Worm (Caenorhabditis elegans) whole organism, midembryonic: ENCODE results near the gene rps-23.

Source experiments
- T22C8.4 ChIP-seq: fragments of 200-800 bp; sonication (Bioruptor generic); IDR thresholded peaks from 2 replicates; pipeline ENCODE4 v1.3.6; 2022; ENCODE audit warnings: missing genetic modification characterization, missing compliant biosample characterization
- cog-1 ChIP-seq: sonication (generic microtip); optimal IDR thresholded peaks from 2 replicates; lab custom pipeline; 2016; ENCODE audit warnings: missing genetic modification characterization, missing compliant biosample characterization
- flt-1 ChIP-seq: fragments of 200-800 bp; sonication (Bioruptor generic); IDR thresholded peaks from 2 replicates; pipeline ENCODE4 v1.3.6; 2022; ENCODE audit warnings: missing genetic modification characterization, missing compliant biosample characterization
- klf-2 ChIP-seq: fragments of 200-800 bp; sonication (Bioruptor generic); conservative IDR thresholded peaks from 2 replicates; pipeline ENCODE4 v1.3.6; 2022; ENCODE audit warnings: missing genetic modification reagents, missing genetic modification characterization, missing compliant biosample characterization
- med-1 ChIP-seq: sonication (generic microtip); optimal IDR thresholded peaks from 2 replicates; lab custom pipeline; 2017; ENCODE audit warnings: missing genetic modification characterization, mild to moderate bottlenecking, missing compliant biosample characterization, antibody characterized with exemption, missing genetic modification reagents; ENCODE audit not compliant: insufficient read depth
- ref-1 ChIP-seq: fragments of 200-800 bp; sonication (Bioruptor generic); conservative IDR thresholded peaks from 2 replicates; pipeline ENCODE4 v1.3.6; 2022; ENCODE audit warnings: missing genetic modification reagents, missing genetic modification characterization, missing compliant biosample characterization
- tab-1 ChIP-seq: fragments of 200-800 bp; sonication (Bioruptor generic); IDR thresholded peaks from 2 replicates; pipeline ENCODE4 v1.3.6; 2022; ENCODE audit warnings: missing genetic modification characterization, missing compliant biosample characterization
- ztf-23 ChIP-seq: fragments of 200-800 bp; sonication (Bioruptor generic); IDR thresholded peaks from 2 replicates; pipeline ENCODE4 v1.3.6; 2022; ENCODE audit warnings: missing genetic modification reagents, missing genetic modification characterization, missing compliant biosample characterization
- ztf-29 ChIP-seq: fragments of 200-800 bp; sonication (Bioruptor generic); IDR thresholded peaks from 2 replicates; pipeline ENCODE4 v1.3.6; 2022; ENCODE audit warnings: missing genetic modification reagents, missing genetic modification characterization, missing compliant biosample characterization

The rps-23 gene

DNA sequence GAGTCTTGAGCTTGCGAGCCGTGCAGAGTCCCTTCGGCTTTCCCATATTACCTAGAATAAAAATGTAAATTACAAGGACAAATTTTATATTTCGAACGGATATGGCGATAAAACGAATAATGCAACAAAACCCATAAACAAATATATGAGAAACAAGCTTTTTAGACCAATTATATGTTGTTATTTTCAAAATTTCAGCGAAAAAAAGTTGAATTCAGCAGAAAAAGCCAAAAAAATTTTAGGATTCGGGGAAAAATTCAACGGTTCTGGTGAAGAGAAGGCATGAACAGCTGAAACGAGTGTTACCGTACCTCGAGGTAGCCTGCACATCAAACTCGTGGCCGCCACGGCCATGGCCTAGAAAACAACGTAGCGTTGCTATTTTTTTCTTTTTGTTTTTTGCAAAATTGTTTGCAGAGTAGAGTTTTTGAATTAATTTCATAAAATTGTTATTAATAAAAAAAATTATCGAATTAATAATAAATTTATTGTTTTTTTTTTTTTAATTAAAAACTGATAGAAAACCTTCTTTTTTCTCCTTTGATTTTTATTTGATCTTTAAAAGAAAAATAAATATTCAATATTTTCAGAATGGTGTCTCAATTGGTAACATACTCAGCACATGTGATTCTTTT is at the start of gene rps-23, which contains the start of gene dpm-3:
Gene rps-23 (minus strand): TSS at position 51 of the 635 bp plus-strand sequence.
Gene dpm-3 (plus strand): TSS at position 585 of the 635 bp plus-strand sequence.
- TF ChIP-seq cog-1 (tag; lab: Kevin White, UChicago) = peak; percentile 60
- TF ChIP-seq ref-1 (GFP tag; lab: Robert Waterston, UW) = no peak
- TF ChIP-seq T22C8.4 (GFP tag; lab: Robert Waterston, UW) = no peak
- peak; percentile 64; the same call in 1 of the 2 replicates for TF ChIP-seq klf-2
- TF ChIP-seq flt-1 (GFP tag; lab: Robert Waterston, UW) = peak; percentile 87
- TF ChIP-seq med-1 (GFP tag; lab: Kevin White, UChicago) = no peak
- peak; percentile 83 for TF ChIP-seq ztf-23 (GFP tag; lab: Robert Waterston, UW)
- TF ChIP-seq ztf-29 (GFP tag; lab: Robert Waterston, UW) = 0 out of 2 replicates have a peak, but pooled peaks have one; percentile 8
- TF ChIP-seq tab-1 (GFP tag; lab: Robert Waterston, UW) = 0 out of 2 replicates have a peak, but pooled peaks have one; percentile 43

DNA sequence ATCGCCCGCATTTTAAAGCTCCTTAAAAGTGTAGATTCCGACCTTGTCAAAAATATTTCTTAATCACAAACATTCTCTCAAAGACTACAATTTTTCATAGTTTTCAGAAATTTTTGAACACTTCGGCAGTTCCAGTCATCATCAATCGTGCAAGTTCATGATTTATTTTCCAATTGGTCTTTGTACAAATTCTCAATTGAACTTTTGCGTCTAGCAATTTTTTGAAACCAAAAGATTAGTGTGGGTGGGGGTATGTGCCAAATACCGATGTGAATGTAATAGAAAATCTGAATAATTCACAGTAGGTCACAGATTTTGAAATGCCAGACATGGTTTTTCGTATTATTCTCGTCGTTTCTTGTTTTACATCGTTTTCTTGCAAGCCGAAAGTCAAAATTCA is 47.5 kb upstream of the rps-23 start, which contains the start of gene clec-185:
Gene clec-185 (plus strand): TSS at position 301 of the 400 bp plus-strand sequence.
- no peak for TF ChIP-seq ztf-29 (GFP tag; lab: Robert Waterston, UW)
- TF ChIP-seq T22C8.4 (GFP tag; lab: Robert Waterston, UW) = no peak
- no peak for TF ChIP-seq ztf-23 (GFP tag; lab: Robert Waterston, UW)
- no peak for TF ChIP-seq flt-1 (GFP tag; lab: Robert Waterston, UW)
- no peak for TF ChIP-seq klf-2
- no peak for TF ChIP-seq med-1 (GFP tag; lab: Kevin White, UChicago)
- no peak for TF ChIP-seq ref-1 (GFP tag; lab: Robert Waterston, UW)
- no peak for TF ChIP-seq tab-1 (GFP tag; lab: Robert Waterston, UW)
- no peak for TF ChIP-seq cog-1 (tag; lab: Kevin White, UChicago)

DNA sequence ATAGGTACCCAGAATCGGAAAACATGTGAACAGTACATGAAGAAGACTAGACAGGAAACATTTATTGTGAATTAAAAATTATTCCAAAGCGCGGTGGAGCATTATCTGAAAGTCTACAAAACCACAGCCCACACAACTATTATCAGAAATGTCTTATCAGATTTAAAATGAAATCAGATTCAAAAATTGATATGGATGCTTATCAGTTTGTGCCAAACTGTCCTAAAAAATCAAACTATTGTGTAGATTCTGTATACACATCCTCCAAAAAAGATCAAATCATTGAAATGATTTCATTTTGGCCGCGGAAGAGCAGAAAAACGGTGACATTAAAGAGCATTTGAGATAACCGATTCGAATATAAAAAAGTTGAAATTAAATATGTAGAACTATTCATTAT is 44.6 kb upstream of the rps-23 start, which contains the start of gene irg-4:
Gene irg-4 (plus strand): TSS at position 392 of the 400 bp plus-strand sequence.
- TF ChIP-seq klf-2 (no peak), ztf-29 (GFP tag; lab: Robert Waterston, UW) (no peak), tab-1 (GFP tag; lab: Robert Waterston, UW) (no peak), ztf-23 (GFP tag; lab: Robert Waterston, UW) (no peak), med-1 (GFP tag; lab: Kevin White, UChicago) (no peak), flt-1 (GFP tag; lab: Robert Waterston, UW) (no peak), T22C8.4 (GFP tag; lab: Robert Waterston, UW) (no peak), ref-1 (GFP tag; lab: Robert Waterston, UW) (no peak), cog-1 (tag; lab: Kevin White, UChicago) (no peak)

DNA sequence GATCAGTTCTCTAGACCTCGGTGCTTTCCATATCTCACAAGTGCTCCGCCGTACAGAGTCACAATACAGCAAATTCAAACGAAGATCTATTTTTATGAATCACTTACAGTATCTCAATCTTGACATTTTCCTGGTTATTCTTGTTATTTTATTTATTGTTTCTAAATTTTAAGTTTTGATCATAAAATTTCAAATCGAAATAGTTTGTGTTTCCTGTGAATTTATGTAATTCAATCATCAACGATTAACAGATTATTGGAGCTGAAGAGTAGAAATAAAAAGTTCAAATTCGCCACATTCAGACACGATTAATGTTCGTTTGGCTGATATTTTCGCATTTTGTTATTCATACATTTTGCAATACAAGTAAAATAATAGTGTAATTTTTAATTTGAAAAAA is 41.5 kb upstream of the rps-23 start, which contains the start of gene clec-184:
Gene clec-184 (plus strand): TSS at position 301 of the 400 bp plus-strand sequence.
- TF ChIP-seq ztf-23 (GFP tag; lab: Robert Waterston, UW) = no peak
- no peak for TF ChIP-seq tab-1 (GFP tag; lab: Robert Waterston, UW)
- no peak for TF ChIP-seq klf-2
- no peak for TF ChIP-seq ztf-29 (GFP tag; lab: Robert Waterston, UW)
- no peak for TF ChIP-seq T22C8.4 (GFP tag; lab: Robert Waterston, UW)
- TF ChIP-seq ref-1 (GFP tag; lab: Robert Waterston, UW) = no peak
- no peak for TF ChIP-seq flt-1 (GFP tag; lab: Robert Waterston, UW)
- TF ChIP-seq med-1 (GFP tag; lab: Kevin White, UChicago) = no peak
- TF ChIP-seq cog-1 (tag; lab: Kevin White, UChicago) = no peak

DNA sequence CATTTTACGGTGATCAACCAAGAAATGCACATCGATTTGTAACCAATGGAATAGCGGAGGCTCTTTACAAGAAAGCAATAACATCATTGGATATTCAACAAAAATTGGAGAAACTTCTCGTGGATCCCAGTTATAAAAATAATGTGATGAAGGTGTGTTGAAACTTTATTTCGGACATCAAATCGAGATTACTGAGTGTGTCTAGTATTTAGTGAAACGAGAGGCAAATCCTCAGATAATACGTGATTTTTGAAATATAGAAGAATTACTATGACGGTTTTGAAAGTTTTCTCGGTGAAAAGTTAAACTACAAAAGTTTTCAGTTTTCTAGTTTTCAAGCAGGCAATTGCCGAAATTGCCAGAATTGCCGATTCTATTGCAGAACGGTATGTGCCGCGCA is 40.9 kb upstream of the rps-23 start:
- TF ChIP-seq ztf-29 (GFP tag; lab: Robert Waterston, UW) = no peak
- TF ChIP-seq cog-1 (tag; lab: Kevin White, UChicago) = no peak
- TF ChIP-seq med-1 (GFP tag; lab: Kevin White, UChicago) = no peak
- no peak for TF ChIP-seq klf-2
- TF ChIP-seq flt-1 (GFP tag; lab: Robert Waterston, UW) = no peak
- TF ChIP-seq tab-1 (GFP tag; lab: Robert Waterston, UW) = no peak
- no peak for TF ChIP-seq ztf-23 (GFP tag; lab: Robert Waterston, UW)

DNA sequence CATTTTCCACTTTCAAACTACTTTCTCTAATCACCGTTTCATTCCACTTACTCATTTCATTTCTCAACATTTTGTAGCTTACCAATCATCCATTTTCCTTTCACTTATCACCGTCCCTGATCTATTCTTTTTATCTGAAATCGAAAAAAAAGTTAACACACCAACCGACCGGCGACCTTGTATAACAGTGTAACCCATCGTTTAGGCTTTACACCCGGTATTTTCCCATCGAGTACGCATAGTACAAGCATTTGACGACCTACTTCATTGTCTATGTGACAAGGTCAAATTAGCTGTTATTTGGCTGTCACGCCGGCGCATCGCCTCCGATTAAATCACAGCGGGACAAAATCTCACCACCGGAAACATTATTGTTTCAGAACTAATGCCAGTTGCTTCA is 38.7 kb upstream of the rps-23 start:
- TF ChIP-seq klf-2 (no peak), ztf-23 (GFP tag; lab: Robert Waterston, UW) (no peak), med-1 (GFP tag; lab: Kevin White, UChicago) (no peak), ref-1 (GFP tag; lab: Robert Waterston, UW) (no peak), T22C8.4 (GFP tag; lab: Robert Waterston, UW) (no peak), flt-1 (GFP tag; lab: Robert Waterston, UW) (no peak), ztf-29 (GFP tag; lab: Robert Waterston, UW) (no peak), cog-1 (tag; lab: Kevin White, UChicago) (no peak), tab-1 (GFP tag; lab: Robert Waterston, UW) (no peak)

DNA sequence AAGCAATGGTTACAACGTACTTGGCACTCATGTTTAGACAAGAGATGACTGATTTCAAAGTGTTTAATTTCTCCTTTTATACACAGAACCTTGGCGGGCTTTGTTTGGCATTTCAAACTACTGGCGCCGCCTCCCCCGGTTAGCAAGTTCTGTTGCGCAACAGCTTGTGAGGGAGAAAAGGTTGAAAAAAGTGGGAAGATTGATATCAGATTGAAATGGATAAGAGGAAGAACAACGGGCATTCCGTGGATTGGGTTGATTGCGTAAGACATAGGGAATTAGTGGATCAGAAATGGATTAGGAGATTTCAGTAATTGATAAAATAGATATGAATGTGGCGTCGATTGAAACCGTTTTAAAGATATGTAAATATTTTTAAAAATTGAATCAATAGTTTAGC is 37.6 kb upstream of the rps-23 start, which contains the start of gene col-130:
Gene col-130 (minus strand): TSS at position 50 of the 400 bp plus-strand sequence.
- TF ChIP-seq ztf-29 (GFP tag; lab: Robert Waterston, UW) (no peak), flt-1 (GFP tag; lab: Robert Waterston, UW) (no peak), tab-1 (GFP tag; lab: Robert Waterston, UW) (no peak), ref-1 (GFP tag; lab: Robert Waterston, UW) (no peak), klf-2 (no peak), T22C8.4 (GFP tag; lab: Robert Waterston, UW) (no peak), cog-1 (tag; lab: Kevin White, UChicago) (no peak), med-1 (GFP tag; lab: Kevin White, UChicago) (no peak), ztf-23 (GFP tag; lab: Robert Waterston, UW) (no peak)

DNA sequence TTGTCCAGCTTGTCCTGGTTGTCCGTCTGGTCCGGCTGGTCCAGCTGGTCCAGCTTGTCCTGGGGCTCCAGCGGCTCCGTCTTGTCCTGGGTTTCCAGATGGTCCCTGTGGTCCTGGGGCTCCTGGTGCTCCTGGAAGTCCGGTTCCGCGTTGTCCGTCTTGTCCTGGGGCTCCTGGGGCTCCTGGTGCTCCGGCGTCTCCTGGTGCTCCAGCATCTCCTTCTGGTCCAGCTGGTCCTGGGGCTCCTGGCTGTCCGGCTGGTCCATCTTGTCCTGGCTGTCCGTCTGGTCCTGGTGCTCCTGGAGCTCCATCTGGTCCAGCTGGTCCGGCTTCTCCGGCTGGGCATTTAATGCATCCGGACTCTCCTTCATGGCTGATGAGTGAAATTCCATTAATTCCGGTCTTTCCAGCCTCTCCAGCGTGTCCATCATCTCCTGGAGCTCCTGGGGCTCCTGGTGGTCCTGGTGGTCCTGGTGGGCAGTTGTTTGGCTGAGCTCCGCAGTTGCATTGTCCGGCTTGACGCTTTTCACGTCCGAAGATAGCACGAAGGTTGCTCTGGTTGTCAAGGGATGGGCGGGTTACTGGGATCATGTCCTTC is 36.9 kb upstream of the rps-23 start:
- TF ChIP-seq tab-1 (GFP tag; lab: Robert Waterston, UW) = 0 out of 2 replicates have a peak, but pooled peaks have one; percentile 31
- 0 out of 2 replicates have a peak, but pooled peaks have one; percentile 10 for TF ChIP-seq klf-2
- TF ChIP-seq cog-1 (tag; lab: Kevin White, UChicago) = no peak
